Worm (Caenorhabditis elegans) whole organism, L4 larva: ENCODE data around the gene Y66D12A.1.

Experiments used
- ama-1 ChIP-seq: fragments of 150-350 bp; optimal IDR thresholded peaks from 2 replicates; lab custom pipeline; 2014; ENCODE audit warnings: inconsistent platforms, mixed read lengths
- ceh-28 ChIP-seq: fragments of 150-350 bp; optimal IDR thresholded peaks from 2 replicates; lab custom pipeline; 2014; ENCODE audit warnings: missing biosample characterization, missing genetic modification reagents, missing genetic modification characterization
- dve-1 ChIP-seq: sonication (generic microtip); optimal IDR thresholded peaks from 2 replicates; lab custom pipeline; 2017; ENCODE audit warnings: antibody characterized with exemption, mild to moderate bottlenecking, missing genetic modification characterization, missing compliant biosample characterization; ENCODE audit not compliant: insufficient read depth
- pqm-1 ChIP-seq: sonication (generic microtip); optimal IDR thresholded peaks from 2 replicates; lab custom pipeline; 2017; ENCODE audit warnings: missing biosample characterization, missing genetic modification characterization
- skn-1 ChIP-seq: fragments of 150-350 bp; optimal IDR thresholded peaks from 2 replicates; lab custom pipeline; 2014; ENCODE audit warnings: missing biosample characterization, missing genetic modification characterization
- unc-39 ChIP-seq: sonication (generic microtip); optimal IDR thresholded peaks from 2 replicates; lab custom pipeline; 2017; ENCODE audit warnings: missing biosample characterization, missing genetic modification characterization
- zag-1 ChIP-seq: fragments of 150-350 bp; optimal IDR thresholded peaks from 2 replicates; lab custom pipeline; 2014; ENCODE audit warnings: missing biosample characterization, missing genetic modification characterization
- ztf-11 ChIP-seq: fragments of 150-350 bp; optimal IDR thresholded peaks from 2 replicates; lab custom pipeline; 2014; ENCODE audit warnings: missing biosample characterization, missing genetic modification characterization

DNA sequence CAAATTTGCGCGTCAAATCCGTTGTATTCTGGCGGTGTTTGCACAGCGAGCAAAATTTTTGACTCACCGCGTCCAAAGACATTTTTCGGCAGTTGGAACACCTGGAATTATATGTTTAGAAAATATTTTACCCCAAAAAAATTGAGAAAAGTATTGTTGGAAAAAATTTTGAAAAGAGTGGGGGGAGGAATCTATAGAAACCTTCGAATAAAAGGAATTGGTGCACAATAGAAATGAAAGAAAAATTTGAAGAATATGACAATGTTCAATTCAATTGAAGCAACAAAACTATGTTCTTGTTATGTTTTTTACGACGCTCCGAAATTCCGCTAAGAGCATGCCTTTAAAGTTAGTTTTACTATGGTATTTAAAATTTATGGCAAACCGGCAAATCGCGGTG lies 21.4 kb downstream of the Y66D12A.1 start, which contains the start of gene Y66A7A.7:
- TF ChIP-seq dve-1 (tag; lab: Kevin White, UChicago) (no peak), skn-1 (tag; lab: Kevin White, UChicago) (no peak), zag-1 (tag; lab: Kevin White, UChicago) (no peak), ztf-11 (tag; lab: Kevin White, UChicago) (no peak), pqm-1 (tag; lab: Kevin White, UChicago) (no peak), unc-39 (no peak), ama-1 (lab: Kevin White, UChicago) (no peak), ceh-28 (tag; lab: Kevin White, UChicago) (no peak)
